Fruit fly (Drosophila melanogaster) whole organism, embryonic: ENCODE measurements around the gene egh.

ENCODE experiments used
- Ada2b ChIP-seq: fragments of 200-800 bp; sonication (Bioruptor generic); IDR thresholded peaks from 2 replicates; pipeline ENCODE4 v1.3.6; 2022; ENCODE audit warnings: missing biosample characterization, missing genetic modification characterization
- Bteb2 ChIP-seq: fragments of 200-800 bp; sonication (Bioruptor generic); optimal IDR thresholded peaks from 2 replicates; lab custom pipeline; 2016; ENCODE audit warnings: missing biosample characterization, missing genetic modification characterization
- CG10431 ChIP-seq: fragments of 200-800 bp; sonication (Bioruptor generic); optimal IDR thresholded peaks from 3 replicates; lab custom pipeline; 2018; ENCODE audit warnings: missing biosample characterization, mild to moderate bottlenecking, missing genetic modification characterization
- CG10462 ChIP-seq: fragments of 200-800 bp; sonication (Bioruptor generic); optimal IDR thresholded peaks from 2 replicates; lab custom pipeline; 2016; ENCODE audit warnings: missing biosample characterization, missing genetic modification characterization
- CG11560 ChIP-seq: fragments of 200-800 bp; sonication (Bioruptor generic); IDR thresholded peaks from 3 replicates; pipeline ENCODE4 v1.3.6; 2022; ENCODE audit warnings: missing biosample characterization, missing genetic modification characterization
- CG12104 ChIP-seq: fragments of 200-800 bp; sonication (Bioruptor generic); optimal IDR thresholded peaks from 3 replicates; lab custom pipeline; 2016; ENCODE audit warnings: missing biosample characterization, missing genetic modification characterization
- CG1233 ChIP-seq: fragments of 200-800 bp; sonication (Bioruptor generic); optimal IDR thresholded peaks from 4 replicates; lab custom pipeline; 2018; ENCODE audit warnings: missing biosample characterization, mild to moderate bottlenecking, missing genetic modification characterization
- CG14014 ChIP-seq: fragments of 200-800 bp; sonication (Bioruptor generic); IDR thresholded peaks from 2 replicates; pipeline ENCODE4 v1.3.6; 2022; ENCODE audit warnings: missing biosample characterization, missing genetic modification characterization
- CG15073 ChIP-seq: fragments of 200-800 bp; sonication (Bioruptor generic); optimal IDR thresholded peaks from 2 replicates; lab custom pipeline; 2016; ENCODE audit warnings: missing biosample characterization, missing genetic modification characterization
- CG15514 ChIP-seq: fragments of 200-800 bp; sonication (Bioruptor generic); optimal IDR thresholded peaks from 3 replicates; lab custom pipeline; 2017; ENCODE audit warnings: missing biosample characterization, missing genetic modification characterization, mild to moderate bottlenecking, moderate library complexity, missing genetic modification reagents
- CG15601 ChIP-seq: fragments of 200-800 bp; sonication (Bioruptor generic); optimal IDR thresholded peaks from 3 replicates; lab custom pipeline; 2019; ENCODE audit warnings: missing biosample characterization, mild to moderate bottlenecking, missing genetic modification characterization, moderate library complexity
- CG15696 ChIP-seq: fragments of 200-800 bp; sonication (Bioruptor generic); optimal IDR thresholded peaks from 2 replicates; lab custom pipeline; 2019; ENCODE audit warnings: missing biosample characterization, mild to moderate bottlenecking, missing genetic modification characterization, moderate library complexity
- CG18599 ChIP-seq: fragments of 200-800 bp; sonication (Bioruptor generic); optimal IDR thresholded peaks from 3 replicates; lab custom pipeline; 2017; ENCODE audit warnings: missing biosample characterization, missing genetic modification characterization, mild to moderate bottlenecking, moderate library complexity, missing genetic modification reagents
- CG2889 ChIP-seq: fragments of 200-800 bp; sonication (Bioruptor generic); IDR thresholded peaks from 3 replicates; pipeline ENCODE4 v1.3.6; 2022; ENCODE audit warnings: missing biosample characterization, missing genetic modification characterization
- CG31388 ChIP-seq: fragments of 200-800 bp; sonication (Bioruptor generic); optimal IDR thresholded peaks from 2 replicates; lab custom pipeline; 2016; ENCODE audit warnings: missing biosample characterization, missing genetic modification characterization
- CG7987 ChIP-seq: fragments of 200-800 bp; sonication (Bioruptor generic); optimal IDR thresholded peaks from 2 replicates; lab custom pipeline; 2018; ENCODE audit warnings: missing biosample characterization, mild to moderate bottlenecking, missing genetic modification characterization, moderate library complexity
- CG8478 ChIP-seq: fragments of >200 bp; optimal IDR thresholded peaks from 2 replicates; lab custom pipeline; 2018
- CG9437 ChIP-seq: fragments of 200-800 bp; sonication (Bioruptor generic); optimal IDR thresholded peaks from 2 replicates; lab custom pipeline; 2018; ENCODE audit warnings: missing biosample characterization, mild to moderate bottlenecking, missing genetic modification characterization
- CG9817 ChIP-seq: fragments of 200-800 bp; sonication (Bioruptor generic); optimal IDR thresholded peaks from 2 replicates; lab custom pipeline; 2018; ENCODE audit warnings: missing biosample characterization, mild to moderate bottlenecking, missing genetic modification characterization, moderate library complexity
- CG9932 ChIP-seq: fragments of 200-800 bp; sonication (Bioruptor generic); IDR thresholded peaks from 2 replicates; pipeline ENCODE4 v1.3.6; 2022; ENCODE audit warnings: missing biosample characterization, missing genetic modification characterization
- Deaf1 ChIP-seq: fragments of 200-800 bp; optimal IDR thresholded peaks from 3 replicates; lab custom pipeline; 2019; ENCODE audit warnings: missing biosample characterization, mild to moderate bottlenecking, missing genetic modification characterization, moderate library complexity
- Dp ChIP-seq: fragments of 200-800 bp; sonication (Bioruptor generic); optimal IDR thresholded peaks from 2 replicates; lab custom pipeline; 2018; ENCODE audit warnings: missing biosample characterization, mild to moderate bottlenecking, missing genetic modification characterization, moderate library complexity
- Fer1 ChIP-seq: fragments of 200-800 bp; sonication (Bioruptor generic); optimal IDR thresholded peaks from 2 replicates; lab custom pipeline; 2017; ENCODE audit warnings: missing biosample characterization, mild to moderate bottlenecking, missing genetic modification characterization
- Fer2 ChIP-seq: fragments of 200-800 bp; sonication (Bioruptor generic); optimal IDR thresholded peaks from 2 replicates; lab custom pipeline; 2018; ENCODE audit warnings: missing biosample characterization, mild to moderate bottlenecking, missing genetic modification characterization, moderate library complexity
- H15 ChIP-seq: fragments of 200-800 bp; sonication (Bioruptor generic); IDR thresholded peaks from 3 replicates; pipeline ENCODE4 v1.3.6; 2022; ENCODE audit warnings: missing biosample characterization, missing genetic modification characterization
- Jarid2 ChIP-seq: fragments of 200-800 bp; sonication (Bioruptor generic); optimal IDR thresholded peaks from 3 replicates; lab custom pipeline; 2017; ENCODE audit warnings: mild to moderate bottlenecking, missing biosample characterization, missing genetic modification reagents, missing genetic modification characterization
- Optix ChIP-seq: fragments of 200-800 bp; sonication (Bioruptor generic); IDR thresholded peaks from 3 replicates; pipeline ENCODE4 v1.3.6; 2022; ENCODE audit warnings: missing biosample characterization, missing genetic modification characterization
- Ptx1 ChIP-seq: fragments of 200-800 bp; sonication (Bioruptor generic); IDR thresholded peaks from 2 replicates; pipeline ENCODE4 v1.3.6; 2022; ENCODE audit warnings: missing biosample characterization, missing genetic modification characterization
- Rx ChIP-seq: fragments of 200-800 bp; sonication (Bioruptor generic); IDR thresholded peaks from 2 replicates; pipeline ENCODE4 v1.3.6; 2022; ENCODE audit warnings: missing biosample characterization, missing genetic modification characterization
- Stat92E ChIP-seq, 3 experiments: fragments of >200 bp in 2 of 3; fragments of 200-800 bp in 1 of 3; sonication (Bioruptor generic) in 1 of 3; optimal IDR thresholded peaks; 2 replicates each; lab custom pipeline; 2017 to 2019; ENCODE audit warnings: missing biosample characterization in 3 of 3, missing genetic modification characterization in 3 of 3, mild to moderate bottlenecking in 1 of 3, moderate library complexity in 1 of 3
- Trl ChIP-seq, 3 experiments: fragments of >200 bp in 2 of 3; fragments of 200-800 bp in 1 of 3; sonication (Bioruptor generic) in 1 of 3; optimal IDR thresholded peaks; 2 replicates in 1 of 3; 3 replicates in 2 of 3; lab custom pipeline; 2016 to 2017; ENCODE audit warnings: missing biosample characterization in 1 of 3, missing genetic modification characterization in 1 of 3
- Usf ChIP-seq: fragments of 200-800 bp; sonication (Bioruptor generic); optimal IDR thresholded peaks from 2 replicates; lab custom pipeline; 2017; ENCODE audit warnings: missing genotype, missing biosample characterization, missing genetic modification characterization
- ash1 ChIP-seq: fragments of 200-800 bp; sonication (Bioruptor generic); optimal IDR thresholded peaks from 2 replicates; lab custom pipeline; 2018; ENCODE audit warnings: missing biosample characterization, mild to moderate bottlenecking, missing genetic modification characterization
- bab2 ChIP-seq: fragments of 200-800 bp; sonication (Bioruptor generic); optimal IDR thresholded peaks from 2 replicates; lab custom pipeline; 2016; ENCODE audit warnings: missing biosample characterization, missing genetic modification characterization
- bbx ChIP-seq: fragments of 200-800 bp; sonication (Bioruptor generic); IDR thresholded peaks from 2 replicates; pipeline ENCODE4 v1.3.6; 2022; ENCODE audit warnings: missing biosample characterization, missing genetic modification characterization; ENCODE audit not compliant: partially characterized antibody
- chinmo ChIP-seq: fragments of 200-800 bp; sonication (Bioruptor generic); IDR thresholded peaks from 4 replicates; pipeline ENCODE4 v1.3.6; 2022; ENCODE audit warnings: missing biosample characterization, missing genetic modification characterization; ENCODE audit not compliant: partially characterized antibody
- chm ChIP-seq: fragments of 200-800 bp; sonication (Bioruptor generic); IDR thresholded peaks from 2 replicates; pipeline ENCODE4 v1.3.6; 2022; ENCODE audit warnings: missing biosample characterization, missing genetic modification characterization
- crp ChIP-seq, 2 experiments: fragments of 200-800 bp; sonication (Bioruptor generic); optimal IDR thresholded peaks; 2 replicates in 1 of 2; 3 replicates in 1 of 2; lab custom pipeline; 2017; ENCODE audit warnings: missing biosample characterization in 2 of 2, missing genetic modification characterization in 2 of 2, mild to moderate bottlenecking in 1 of 2, moderate library complexity in 1 of 2
- danr ChIP-seq: fragments of 200-800 bp; sonication (Bioruptor generic); IDR thresholded peaks from 2 replicates; pipeline ENCODE4 v1.3.6; 2022; ENCODE audit warnings: missing biosample characterization, missing genetic modification characterization
- dati ChIP-seq: fragments of 200-800 bp; sonication (Bioruptor generic); IDR thresholded peaks from 2 replicates; pipeline ENCODE4 v1.3.6; 2022; ENCODE audit warnings: missing biosample characterization, missing genetic modification characterization
- en ChIP-seq: fragments of 200-800 bp; sonication (Bioruptor generic); optimal IDR thresholded peaks from 2 replicates; lab custom pipeline; 2016; ENCODE audit warnings: missing biosample characterization, missing genetic modification characterization
- esg ChIP-seq: fragments of 200-800 bp; sonication (Bioruptor generic); conservative IDR thresholded peaks from 2 replicates; pipeline ENCODE4 v1.3.6; 2022; ENCODE audit warnings: missing biosample characterization, missing genetic modification characterization
- fd96Cb ChIP-seq: fragments of 200-800 bp; sonication (Bioruptor generic); optimal IDR thresholded peaks from 2 replicates; lab custom pipeline; 2018; ENCODE audit warnings: missing biosample characterization, mild to moderate bottlenecking, missing genetic modification characterization, moderate library complexity
- kni ChIP-seq: fragments of 200-800 bp; sonication (Bioruptor generic); optimal IDR thresholded peaks from 3 replicates; lab custom pipeline; 2017; ENCODE audit warnings: mild to moderate bottlenecking, missing biosample characterization, missing genetic modification reagents, missing genetic modification characterization
- nau ChIP-seq: fragments of 200-800 bp; sonication (Bioruptor generic); optimal IDR thresholded peaks from 3 replicates; lab custom pipeline; 2017; ENCODE audit warnings: missing biosample characterization, mild to moderate bottlenecking, missing genetic modification characterization, missing genetic modification reagents
- otp ChIP-seq: fragments of 200-800 bp; sonication (Bioruptor generic); IDR thresholded peaks from 3 replicates; pipeline ENCODE4, ENCODE4 v1.3.6; 2022; ENCODE audit warnings: missing biosample characterization, missing genetic modification characterization
- tin ChIP-seq: fragments of 200-800 bp; sonication (Bioruptor generic); optimal IDR thresholded peaks from 3 replicates; lab custom pipeline; 2016; ENCODE audit warnings: missing biosample characterization, missing genetic modification characterization
- z ChIP-seq: fragments of 200-800 bp; sonication (Bioruptor generic); IDR thresholded peaks from 3 replicates; pipeline ENCODE4 v1.3.6; 2022; ENCODE audit warnings: missing biosample characterization, missing genetic modification characterization
- zfh1 ChIP-seq: fragments of 200-800 bp; sonication (Bioruptor generic); IDR thresholded peaks from 3 replicates; pipeline ENCODE4 v1.3.6; 2022; ENCODE audit warnings: missing biosample characterization, missing genetic modification characterization

egh gene

DNA sequence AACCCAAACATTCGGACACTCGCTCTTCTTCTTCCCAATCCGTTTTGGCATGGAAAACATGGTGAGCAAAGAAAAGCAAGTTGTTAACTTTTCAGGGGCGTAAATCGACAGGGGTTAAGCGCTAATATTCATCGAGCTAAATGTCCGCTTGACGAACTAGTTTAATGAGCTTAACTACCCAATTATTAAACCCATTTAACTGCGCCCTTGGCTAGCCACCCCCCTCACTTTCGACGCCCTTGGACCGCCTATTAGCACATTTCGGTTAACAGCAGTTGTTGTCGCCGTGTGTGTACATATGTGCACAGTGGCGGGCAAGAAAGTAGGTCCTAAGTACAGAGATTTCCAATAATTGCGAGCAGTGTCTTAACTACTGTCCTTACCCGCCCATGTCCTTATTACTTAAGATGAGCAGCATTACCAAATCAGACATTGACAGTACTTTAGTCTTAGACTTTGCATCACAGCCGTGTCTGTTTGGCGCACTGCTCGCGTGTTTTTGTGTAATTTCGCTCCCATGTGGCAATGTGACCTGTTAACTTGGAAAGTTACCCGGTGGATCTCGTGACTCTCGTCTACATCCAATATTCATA lies 1.2 kb downstream of the egh start (continued):
- TF ChIP-seq CG15601 (tag; lab: Kevin White, UChicago) (peak; percentile 64), Deaf1 (peak; percentile 57), CG15696 (peak; percentile 52), Ada2b (GFP tag; lab: Robert Waterston, UW) (peak; percentile 94), Fer1 (peak; percentile 93), CG9817 (peak; percentile 92), CG9437 (peak; percentile 70), bbx (GFP tag; lab: Robert Waterston, UW) (no peak), Fer2 (tag; lab: Kevin White, UChicago) (peak; percentile 70), fd96Cb (tag; lab: Kevin White, UChicago) (peak; percentile 82), CG10462 (GFP tag; lab: Kevin White, UChicago) (peak; percentile 60), kni (peak; percentile 67), bab2 (GFP tag; lab: Kevin White, UChicago) (peak; percentile 95), CG8478 (lab: Kevin White, UChicago) (no peak), zfh1 (peak; percentile 96), CG14014 (peak; percentile 95), CG12104 (GFP tag; lab: Kevin White, UChicago) (peak; percentile 82), otp (GFP tag; lab: Robert Waterston, UW) (peak; percentile 96), CG18599 (GFP tag; lab: Kevin White, UChicago) (peak; percentile 97), Usf (GFP tag; lab: Kevin White, UChicago) (peak; percentile 91), CG15073 (GFP tag; lab: Kevin White, UChicago) (peak; percentile 49), danr (GFP tag; lab: Robert Waterston, UW) (peak; percentile 79), CG10431 (no peak), chm (peak; percentile 90), CG7987 (GFP tag; lab: Kevin White, UChicago) (peak; percentile 87), en (GFP tag; lab: Kevin White, UChicago) (peak; percentile 74), chinmo (GFP tag; lab: Robert Waterston, UW) (no peak), Bteb2 (GFP tag; lab: Kevin White, UChicago) (peak; percentile 92), Rx (peak; percentile 94), Trl (optimal IDR thresholded peaks at IDR 0.05; lab: Kevin White, UChicago) (no peak), Trl (GFP tag; optimal IDR thresholded peaks at IDR 0.05; lab: Kevin White, UChicago) (peak; percentile 93), Optix (GFP tag; lab: Robert Waterston, UW) (peak; percentile 91), crp (GFP tag; optimal IDR thresholded peaks at IDR 0.05; lab: Kevin White, UChicago) (peak in 1 of 2 experiments; percentile 31), CG1233 (peak; percentile 78), Dp (GFP tag; lab: Kevin White, UChicago) (no peak), CG9932 (GFP tag; lab: Robert Waterston, UW) (peak; percentile 96), Stat92E (GFP tag; optimal IDR thresholded peaks at IDR 0.05; lab: Kevin White, UChicago) (no peak), nau (GFP tag; lab: Kevin White, UChicago) (peak; percentile 76), tin (peak; percentile 86), CG2889 (GFP tag; lab: Robert Waterston, UW) (peak; percentile 88), dati (GFP tag; lab: Robert Waterston, UW) (peak; percentile 59), CG31388 (peak; percentile 53), CG15514 (GFP tag; lab: Kevin White, UChicago) (peak; percentile 88), ash1 (peak; percentile 61), Ptx1 (peak; percentile 95), esg (GFP tag; lab: Robert Waterston, UW) (peak; percentile 83), Jarid2 (GFP tag; lab: Kevin White, UChicago) (peak; percentile 63), z (0 out of 3 replicates have a peak, but pooled peaks have one; percentile 36), H15 (GFP tag; lab: Robert Waterston, UW) (peak; percentile 93), CG11560 (tag; lab: Robert Waterston, UW) (peak; percentile 88)
